Fruit fly (Drosophila melanogaster) whole organism, embryonic: ENCODE data around the gene Gs1l.

Source experiments
- Asciz ChIP-seq: fragments of 200-800 bp; sonication (Bioruptor generic); optimal IDR thresholded peaks from 2 replicates; lab custom pipeline; 2017; ENCODE audit warnings: missing biosample characterization, mild to moderate bottlenecking, missing genetic modification characterization, missing genetic modification reagents
- CG10267 ChIP-seq: fragments of 200-800 bp; sonication (Bioruptor generic); optimal IDR thresholded peaks from 2 replicates; lab custom pipeline; 2018; ENCODE audit warnings: missing biosample characterization, mild to moderate bottlenecking, missing genetic modification characterization, moderate library complexity
- CG10979 ChIP-seq: fragments of 200-800 bp; sonication (Bioruptor generic); optimal IDR thresholded peaks from 2 replicates; lab custom pipeline; 2018; ENCODE audit warnings: missing biosample characterization, mild to moderate bottlenecking, missing genetic modification characterization, moderate library complexity
- CG11398 ChIP-seq: fragments of 200-800 bp; sonication (Bioruptor generic); optimal IDR thresholded peaks from 2 replicates; lab custom pipeline; 2016; ENCODE audit warnings: missing biosample characterization, missing genetic modification characterization
- CG1233 ChIP-seq: fragments of 200-800 bp; sonication (Bioruptor generic); optimal IDR thresholded peaks from 4 replicates; lab custom pipeline; 2018; ENCODE audit warnings: missing biosample characterization, mild to moderate bottlenecking, missing genetic modification characterization
- CG12942 ChIP-seq: fragments of 200-800 bp; sonication (Bioruptor generic); optimal IDR thresholded peaks from 3 replicates; lab custom pipeline; 2016; ENCODE audit warnings: missing biosample characterization, missing genetic modification characterization
- CG15269 ChIP-seq: fragments of 200-800 bp; sonication (Bioruptor generic); optimal IDR thresholded peaks from 2 replicates; lab custom pipeline; 2018; ENCODE audit warnings: missing biosample characterization, mild to moderate bottlenecking, missing genetic modification characterization, moderate library complexity
- CG15696 ChIP-seq: fragments of 200-800 bp; sonication (Bioruptor generic); optimal IDR thresholded peaks from 2 replicates; lab custom pipeline; 2019; ENCODE audit warnings: missing biosample characterization, mild to moderate bottlenecking, missing genetic modification characterization, moderate library complexity
- CG1603 ChIP-seq: fragments of 200-800 bp; sonication (Bioruptor generic); optimal IDR thresholded peaks from 2 replicates; lab custom pipeline; 2019; ENCODE audit warnings: missing biosample characterization, mild to moderate bottlenecking, missing genetic modification characterization, moderate library complexity
- CG1647 ChIP-seq: fragments of 200-800 bp; sonication (Bioruptor generic); optimal IDR thresholded peaks from 3 replicates; lab custom pipeline; 2016; ENCODE audit warnings: missing biosample characterization, missing genetic modification characterization
- CG16815 ChIP-seq: fragments of 200-800 bp; sonication (Bioruptor generic); optimal IDR thresholded peaks from 3 replicates; lab custom pipeline; 2017; ENCODE audit warnings: missing biosample characterization, mild to moderate bottlenecking, missing genetic modification characterization
- CG17186 ChIP-seq: fragments of 200-800 bp; sonication (Bioruptor generic); optimal IDR thresholded peaks from 3 replicates; lab custom pipeline; 2017; ENCODE audit warnings: missing biosample characterization, missing genetic modification reagents, missing genetic modification characterization
- CG17802 ChIP-seq: fragments of 200-800 bp; sonication (Bioruptor generic); optimal IDR thresholded peaks from 2 replicates; lab custom pipeline; 2018; ENCODE audit warnings: missing biosample characterization, mild to moderate bottlenecking, missing genetic modification characterization, moderate library complexity
- CG7839 ChIP-seq: fragments of 200-800 bp; sonication (Bioruptor generic); optimal IDR thresholded peaks from 3 replicates; lab custom pipeline; 2018; ENCODE audit warnings: missing biosample characterization, mild to moderate bottlenecking, missing genetic modification characterization, moderate library complexity
- CG8281 ChIP-seq: fragments of 200-800 bp; sonication (Bioruptor generic); optimal IDR thresholded peaks from 2 replicates; lab custom pipeline; 2018; ENCODE audit warnings: missing biosample characterization, mild to moderate bottlenecking, missing genetic modification characterization, moderate library complexity
- CG9609 ChIP-seq: fragments of 200-800 bp; sonication (Bioruptor generic); optimal IDR thresholded peaks from 3 replicates; lab custom pipeline; 2016; ENCODE audit warnings: missing biosample characterization, missing genetic modification characterization
- CkIIα-i1 ChIP-seq: fragments of 200-800 bp; sonication (Bioruptor generic); IDR thresholded peaks from 2 replicates; pipeline ENCODE4 v1.3.6; 2022; ENCODE audit warnings: missing biosample characterization, missing genetic modification characterization
- Dfd ChIP-seq, 2 experiments: fragments of >200 bp; optimal IDR thresholded peaks; 2 replicates each; lab custom pipeline; 2017; ENCODE audit warnings: missing biosample characterization in 2 of 2, missing genetic modification characterization in 2 of 2
- Doc2 ChIP-seq: fragments of 200-800 bp; sonication (Bioruptor generic); IDR thresholded peaks from 2 replicates; pipeline ENCODE4 v1.3.6; 2022; ENCODE audit warnings: missing biosample characterization, missing genetic modification characterization
- HLH4C ChIP-seq: fragments of 200-800 bp; sonication (Bioruptor generic); IDR thresholded peaks from 3 replicates; pipeline ENCODE4 v1.3.6; 2022; ENCODE audit warnings: missing biosample characterization, missing genetic modification characterization; ENCODE audit not compliant: partially characterized antibody
- HLHmδ ChIP-seq: fragments of 200-800 bp; sonication (Bioruptor generic); optimal IDR thresholded peaks from 2 replicates; lab custom pipeline; 2018; ENCODE audit warnings: missing biosample characterization, mild to moderate bottlenecking, missing genetic modification characterization, moderate library complexity
- Hand ChIP-seq: fragments of 200-800 bp; sonication (Bioruptor generic); optimal IDR thresholded peaks from 2 replicates; lab custom pipeline; 2017; ENCODE audit warnings: mild to moderate bottlenecking, missing biosample characterization, missing genetic modification reagents, missing genetic modification characterization
- Lpt ChIP-seq: fragments of >200 bp; optimal IDR thresholded peaks from 2 replicates; lab custom pipeline; 2018; ENCODE audit warnings: missing biosample characterization, missing genetic modification characterization
- Mad ChIP-seq: fragments of 200-800 bp; sonication (Bioruptor generic); optimal IDR thresholded peaks from 2 replicates; lab custom pipeline; 2016; ENCODE audit warnings: missing biosample characterization, missing genetic modification characterization
- Sry-β ChIP-seq: fragments of 200-800 bp; sonication (Bioruptor generic); optimal IDR thresholded peaks from 2 replicates; lab custom pipeline; 2018; ENCODE audit warnings: missing biosample characterization, mild to moderate bottlenecking, missing genetic modification characterization, moderate library complexity
- Tbp ChIP-seq: fragments of >200 bp; optimal IDR thresholded peaks from 2 replicates; lab custom pipeline; 2018; ENCODE audit warnings: missing biosample characterization, missing genetic modification characterization
- chm ChIP-seq: fragments of 200-800 bp; sonication (Bioruptor generic); IDR thresholded peaks from 2 replicates; pipeline ENCODE4 v1.3.6; 2022; ENCODE audit warnings: missing biosample characterization, missing genetic modification characterization
- crol ChIP-seq: fragments of 200-800 bp; sonication (Bioruptor generic); IDR thresholded peaks from 2 replicates; pipeline ENCODE4 v1.3.6; 2022; ENCODE audit warnings: missing biosample characterization, missing genetic modification characterization
- esg ChIP-seq: fragments of 200-800 bp; sonication (Bioruptor generic); conservative IDR thresholded peaks from 2 replicates; pipeline ENCODE4 v1.3.6; 2022; ENCODE audit warnings: missing biosample characterization, missing genetic modification characterization
- exex ChIP-seq: fragments of 200-800 bp; sonication (Bioruptor generic); optimal IDR thresholded peaks from 4 replicates; lab custom pipeline; 2018; ENCODE audit warnings: missing biosample characterization, mild to moderate bottlenecking, missing genetic modification characterization, moderate library complexity
- eyg ChIP-seq: fragments of 200-800 bp; sonication (Bioruptor generic); optimal IDR thresholded peaks from 3 replicates; lab custom pipeline; 2016; ENCODE audit warnings: missing biosample characterization, missing genetic modification characterization
- ftz-f1 ChIP-seq: fragments of 200-800 bp; sonication (Bioruptor generic); optimal IDR thresholded peaks from 2 replicates; lab custom pipeline; 2016; ENCODE audit warnings: missing biosample characterization, missing genetic modification characterization
- grau ChIP-seq: fragments of 200-800 bp; optimal IDR thresholded peaks from 3 replicates; lab custom pipeline; 2019; ENCODE audit warnings: missing biosample characterization, mild to moderate bottlenecking, missing genetic modification characterization, moderate library complexity
- gro ChIP-seq: fragments of 200-800 bp; sonication (Bioruptor generic); optimal IDR thresholded peaks from 2 replicates; lab custom pipeline; 2016; ENCODE audit warnings: missing biosample characterization, missing genetic modification characterization
- gsb-n ChIP-seq: fragments of 200-800 bp; sonication (Bioruptor generic); optimal IDR thresholded peaks from 3 replicates; lab custom pipeline; 2018; ENCODE audit warnings: missing biosample characterization, mild to moderate bottlenecking, missing genetic modification characterization
- insv ChIP-seq, 2 experiments: fragments of 200-800 bp; sonication (Bioruptor generic); optimal IDR thresholded peaks; 3 replicates each; lab custom pipeline; 2016 to 2018; ENCODE audit warnings: missing biosample characterization in 2 of 2, missing genetic modification characterization in 2 of 2
- jigr1 ChIP-seq: fragments of 200-800 bp; sonication (Bioruptor generic); IDR thresholded peaks from 3 replicates; pipeline ENCODE4 v1.3.6; 2022; ENCODE audit warnings: missing biosample characterization, missing genetic modification characterization
- kah ChIP-seq: fragments of 200-800 bp; sonication (Bioruptor generic); optimal IDR thresholded peaks from 2 replicates; lab custom pipeline; 2018; ENCODE audit warnings: missing biosample characterization, mild to moderate bottlenecking, missing genetic modification characterization
- klu ChIP-seq: fragments of 200-800 bp; sonication (Bioruptor generic); IDR thresholded peaks from 2 replicates; pipeline ENCODE4 v1.3.6; 2022; ENCODE audit warnings: missing biosample characterization, missing genetic modification characterization
- kni ChIP-seq: fragments of 200-800 bp; sonication (Bioruptor generic); optimal IDR thresholded peaks from 3 replicates; lab custom pipeline; 2017; ENCODE audit warnings: mild to moderate bottlenecking, missing biosample characterization, missing genetic modification reagents, missing genetic modification characterization
- lola ChIP-seq, 3 experiments: fragments of >200 bp in 2 of 3; fragments of 200-800 bp in 1 of 3; sonication (Bioruptor generic) in 1 of 3; optimal IDR thresholded peaks; 2 replicates each; lab custom pipeline; 2017 to 2019; ENCODE audit warnings: missing biosample characterization in 3 of 3, missing genetic modification characterization in 3 of 3, mild to moderate bottlenecking in 1 of 3, moderate library complexity in 1 of 3
- mirr ChIP-seq: fragments of 200-800 bp; sonication (Bioruptor generic); optimal IDR thresholded peaks from 3 replicates; lab custom pipeline; 2018; ENCODE audit warnings: missing biosample characterization, mild to moderate bottlenecking, missing genetic modification characterization
- p53 ChIP-seq: fragments of 200-800 bp; sonication (Bioruptor generic); optimal IDR thresholded peaks from 2 replicates; lab custom pipeline; 2016; ENCODE audit warnings: missing biosample characterization, missing genetic modification characterization
- pb ChIP-seq: fragments of 200-800 bp; sonication (Bioruptor generic); optimal IDR thresholded peaks from 3 replicates; lab custom pipeline; 2016; ENCODE audit warnings: missing biosample characterization, missing genetic modification characterization
- pita ChIP-seq: fragments of 200-800 bp; sonication (Bioruptor generic); optimal IDR thresholded peaks from 2 replicates; lab custom pipeline; 2017; ENCODE audit warnings: missing biosample characterization, mild to moderate bottlenecking, missing genetic modification characterization
- prd ChIP-seq, 3 experiments: fragments of >200 bp in 2 of 3; fragments of 200-800 bp in 1 of 3; sonication (Bioruptor generic) in 1 of 3; optimal IDR thresholded peaks in 2 of 3; IDR thresholded peaks in 1 of 3; 2 replicates in 2 of 3; 3 replicates in 1 of 3; pipeline versions ENCODE4 v1.3.6 to Lab custom; 2017 to 2022; ENCODE audit warnings: missing biosample characterization in 1 of 3, missing genetic modification characterization in 1 of 3
- run ChIP-seq: fragments of 200-800 bp; sonication (Bioruptor generic); optimal IDR thresholded peaks from 3 replicates; lab custom pipeline; 2018; ENCODE audit warnings: missing biosample characterization, mild to moderate bottlenecking, missing genetic modification characterization
- so ChIP-seq: fragments of 200-800 bp; sonication (Bioruptor generic); IDR thresholded peaks from 3 replicates; pipeline ENCODE4 v1.3.6; 2022; ENCODE audit warnings: missing biosample characterization, missing genetic modification characterization
- tio ChIP-seq: fragments of 200-800 bp; sonication (Bioruptor generic); optimal IDR thresholded peaks from 2 replicates; lab custom pipeline; 2017; ENCODE audit warnings: missing biosample characterization, missing genetic modification characterization, inconsistent platforms
- ttk ChIP-seq: fragments of 200-800 bp; sonication (Bioruptor generic); IDR thresholded peaks from 2 replicates; pipeline ENCODE4 v2.1.2; 2022; ENCODE audit warnings: missing biosample characterization, missing genetic modification characterization
- wor ChIP-seq: fragments of 200-800 bp; sonication (Bioruptor generic); IDR thresholded peaks from 2 replicates; pipeline ENCODE4 v1.3.6; 2022; ENCODE audit warnings: missing biosample characterization, missing genetic modification characterization

The Gs1l gene

dm6 chr2L:4459543-4459942 is 2.9 kb upstream of the Gs1l start, which contains the start of the genes mRpL27 and CG15435 (continued):
- TF ChIP-seq Lpt (GFP tag; lab: Kevin White, UChicago): no peak
- no peak for TF ChIP-seq insv (GFP tag; optimal IDR thresholded peaks at IDR 0.05; lab: Kevin White, UChicago)
- TF ChIP-seq CG12942 (GFP tag; lab: Kevin White, UChicago): no peak
- TF ChIP-seq Hand (GFP tag; lab: Kevin White, UChicago): no peak
- no peak for TF ChIP-seq run (tag; lab: Kevin White, UChicago)
- no peak for TF ChIP-seq exex (tag; lab: Kevin White, UChicago)
- TF ChIP-seq CG7839 (tag; lab: Kevin White, UChicago): peak; percentile 49
- no peak for TF ChIP-seq CG17802
- TF ChIP-seq Doc2 (GFP tag; lab: Robert Waterston, UW): no peak
- no peak for TF ChIP-seq pb
- TF ChIP-seq pita (GFP tag; lab: Kevin White, UChicago): no peak
- TF ChIP-seq mirr (GFP tag; lab: Kevin White, UChicago): no peak
- TF ChIP-seq grau: peak; percentile 58
- peak; percentile 20 for TF ChIP-seq CG10979 (tag; lab: Kevin White, UChicago)
- TF ChIP-seq CG1233 (GFP tag; lab: Kevin White, UChicago): peak; percentile 25
- no peak for TF ChIP-seq gro (GFP tag; lab: Kevin White, UChicago)
- no peak for TF ChIP-seq esg (GFP tag; lab: Robert Waterston, UW)
- TF ChIP-seq ttk (GFP tag; lab: Robert Waterston, UW): no peak
- peak; percentile 30 for TF ChIP-seq CG15696 (tag; lab: Kevin White, UChicago)
- no peak for TF ChIP-seq Dfd (GFP tag; optimal IDR thresholded peaks at IDR 0.05; lab: Kevin White, UChicago)
- TF ChIP-seq CG9609 (GFP tag; lab: Kevin White, UChicago): no peak
- TF ChIP-seq CG8281 (tag; lab: Kevin White, UChicago): no peak
- no peak for TF ChIP-seq HLHmδ (GFP tag; lab: Kevin White, UChicago)
- no peak for TF ChIP-seq jigr1 (GFP tag; lab: Robert Waterston, UW)
- TF ChIP-seq CG10267 (tag; lab: Kevin White, UChicago): peak; percentile 82
- TF ChIP-seq chm: no peak
- no peak for TF ChIP-seq ftz-f1
- TF ChIP-seq CG17186: no peak
- TF ChIP-seq CG11398: no peak
- no peak for TF ChIP-seq CG16815 (GFP tag; lab: Kevin White, UChicago)
- peak; percentile 28; the same call in 1 of the 2 replicates for TF ChIP-seq klu (GFP tag; lab: Robert Waterston, UW)
- TF ChIP-seq Mad: no peak
- no peak for TF ChIP-seq so (GFP tag; lab: Robert Waterston, UW)
- no peak for TF ChIP-seq wor (GFP tag; lab: Robert Waterston, UW)
- no peak for TF ChIP-seq Asciz (GFP tag; lab: Kevin White, UChicago)
- no peak for TF ChIP-seq crol
- TF ChIP-seq gsb-n (tag; lab: Kevin White, UChicago): peak; percentile 29
- no peak for TF ChIP-seq CG1647 (GFP tag; lab: Kevin White, UChicago)
- TF ChIP-seq kni: peak; percentile 28
- peak; percentile 49 for TF ChIP-seq CG15269
- TF ChIP-seq kah (GFP tag; lab: Kevin White, UChicago): peak; percentile 48
- TF ChIP-seq Sry-β: peak; percentile 95
- TF ChIP-seq Tbp (GFP tag; lab: Kevin White, UChicago): no peak
- no peak for TF ChIP-seq CkIIα-i1 (GFP tag; lab: Robert Waterston, UW)
- peak in 1 of 3 experiments; percentile 50 for TF ChIP-seq lola (GFP tag; optimal IDR thresholded peaks at IDR 0.05; lab: Kevin White, UChicago)
- no peak for TF ChIP-seq prd (optimal IDR thresholded peaks at IDR 0.05; lab: Kevin White, UChicago)
- peak; percentile 28; the same call in 1 of the 3 replicates for TF ChIP-seq prd (GFP tag; IDR thresholded peaks at IDR 0.05; lab: Robert Waterston, UW)
- no peak for TF ChIP-seq HLH4C (GFP tag; lab: Robert Waterston, UW)
- TF ChIP-seq eyg: no peak
- TF ChIP-seq p53: no peak
- peak; percentile 37 for TF ChIP-seq CG1603 (tag; lab: Kevin White, UChicago)
- no peak for TF ChIP-seq tio (GFP tag; lab: Kevin White, UChicago)
